Worm (Caenorhabditis elegans): ENCODE results near the gene Y71H2B.2.
"Not testable (repeated sequence)": the region's sequence is repeated elsewhere in the genome, so short reads cannot be mapped to it uniquely, and the experiment has no call there.

The Y71H2B.2 gene

ce11 chrIII:2598491-2599065 lies 24.4 kb upstream of the Y71H2B.2 start:
- TF ChIP-seq ceh-48 (tag; optimal IDR thresholded peaks at IDR 0.05), result no peak
- TF ChIP-seq nhr-232 (tag; optimal IDR thresholded peaks at IDR 0.05), result no peak
- no peak for TF ChIP-seq lim-6 (tag; optimal IDR thresholded peaks at IDR 0.05)
- TF ChIP-seq dve-1 (tag; optimal IDR thresholded peaks at IDR 0.05), result no peak
- TF ChIP-seq K02D7.2 (tag; optimal IDR thresholded peaks at IDR 0.05), result no peak

DNA sequence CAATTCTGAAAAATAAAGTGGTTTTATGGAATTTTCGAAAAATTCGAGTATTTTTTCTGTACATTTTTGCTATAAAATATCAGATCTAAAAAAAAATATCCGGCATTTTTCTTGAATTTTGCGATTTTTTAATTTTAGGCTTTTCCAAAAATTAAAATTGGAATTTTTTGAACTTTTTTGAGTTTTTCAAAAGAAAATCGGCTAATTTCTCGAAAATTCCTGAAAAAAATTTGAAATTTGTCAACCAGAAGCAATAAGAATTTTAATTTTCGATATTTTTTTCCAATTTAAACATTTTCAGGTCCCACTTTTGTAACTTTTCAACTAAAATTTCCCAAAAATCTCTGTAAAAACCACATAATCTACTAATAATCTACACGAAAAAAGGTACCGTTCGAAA lies 19.3 kb upstream of the Y71H2B.2 start, which contains the start of gene Y71H2B.11:
Gene Y71H2B.11 (plus strand): TSS at position 301 of the 400 bp plus-strand sequence.
- TF ChIP-seq mec-3 (tag; optimal IDR thresholded peaks at IDR 0.05; ENCODE audit: borderline replicate concordance), result no peak
- TF ChIP-seq ceh-24 (tag; optimal IDR thresholded peaks at IDR 0.05), result no peak
- TF ChIP-seq ama-1 (optimal IDR thresholded peaks at IDR 0.05), result no peak
- no peak for TF ChIP-seq ceh-9 (tag; optimal IDR thresholded peaks at IDR 0.05)
- TF ChIP-seq nhr-11 (tag; optimal IDR thresholded peaks at IDR 0.05), result no peak
- no peak for TF ChIP-seq K09A11.1 (tag; optimal IDR thresholded peaks at IDR 0.05; ENCODE audit: insufficient read depth)
- no peak for TF ChIP-seq ceh-34 (tag; optimal IDR thresholded peaks at IDR 0.05)
- no peak for TF ChIP-seq pha-4 (tag; optimal IDR thresholded peaks at IDR 0.05)
- TF ChIP-seq elt-2 (tag; optimal IDR thresholded peaks at IDR 0.05), result no peak
- TF ChIP-seq K02D7.2 (tag; optimal IDR thresholded peaks at IDR 0.05), result no peak
- no peak for TF ChIP-seq ref-2 (tag; optimal IDR thresholded peaks at IDR 0.05)
- TF ChIP-seq che-1 (tag; optimal IDR thresholded peaks at IDR 0.05), result no peak
- no peak for TF ChIP-seq fax-1 (tag; optimal IDR thresholded peaks at IDR 0.05)

ce11 chrIII:2607717-2608116 lies 15.3 kb upstream of the Y71H2B.2 start, which contains the start of gene Y71H2B.5:
Y71H2B.5 (plus strand) TSS chrIII:2608017.
- not testable (repeated sequence) for TF ChIP-seq K09A11.1 (tag; optimal IDR thresholded peaks at IDR 0.05; ENCODE audit: insufficient read depth); ceh-6 (GFP tag; optimal IDR thresholded peaks at IDR 0.05); zip-5 (tag; optimal IDR thresholded peaks at IDR 0.05)

- no peak for TF ChIP-seq pag-3 (tag; optimal IDR thresholded peaks at IDR 0.05; ENCODE audit: borderline replicate concordance)
These were observed 6.8 kb upstream of the Y71H2B.2 start for ce11 chrIII:2616212-2616611.

DNA sequence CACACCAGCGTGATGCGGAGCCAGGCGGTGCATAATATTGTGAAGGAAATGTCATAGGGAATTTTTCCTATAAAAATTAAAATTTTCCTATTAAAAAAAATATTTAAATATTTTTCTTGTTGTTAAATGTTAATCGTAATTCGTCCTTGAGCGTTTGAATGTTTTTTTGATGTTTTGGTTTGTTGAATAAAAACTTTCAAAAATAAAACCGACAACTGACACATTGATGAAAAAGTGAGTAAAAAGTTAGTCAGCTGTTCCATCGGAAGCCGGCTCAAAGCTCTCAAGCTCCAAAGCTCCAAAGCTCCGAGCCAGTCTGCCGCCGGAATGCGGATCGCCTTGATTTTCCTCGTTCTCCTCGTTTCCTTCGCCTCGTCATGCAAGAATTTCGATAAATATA lies 4.3 kb upstream of the Y71H2B.2 start, which contains the start of gene Y71H2B.4:
Gene Y71H2B.4 (plus strand): TSS at position 301 of the 400 bp plus-strand sequence.
- TF ChIP-seq dve-1 (tag; optimal IDR thresholded peaks at IDR 0.05) (no peak), lim-6 (tag; optimal IDR thresholded peaks at IDR 0.05) (no peak), che-1 (tag; optimal IDR thresholded peaks at IDR 0.05) (no peak), gmeb-2 (tag; optimal IDR thresholded peaks at IDR 0.05) (no peak), zip-5 (tag; optimal IDR thresholded peaks at IDR 0.05) (no peak), hlh-6 (tag; optimal IDR thresholded peaks at IDR 0.05) (no peak), syd-9 (tag; optimal IDR thresholded peaks at IDR 0.05) (no peak), sox-4 (tag; optimal IDR thresholded peaks at IDR 0.05) (no peak), elt-4 (tag; optimal IDR thresholded peaks at IDR 0.05) (no peak), unc-55 (GFP tag; optimal IDR thresholded peaks at IDR 0.05) (no peak), nhr-11 (tag; optimal IDR thresholded peaks at IDR 0.05) (no peak), elt-2 (tag; optimal IDR thresholded peaks at IDR 0.05) (no peak), ceh-24 (tag; optimal IDR thresholded peaks at IDR 0.05) (no peak), pax-1 (tag; optimal IDR thresholded peaks at IDR 0.05) (no peak), pqm-1 (tag; optimal IDR thresholded peaks at IDR 0.05) (no peak), K09A11.1 (tag; optimal IDR thresholded peaks at IDR 0.05; ENCODE audit: insufficient read depth) (no peak)

DNA sequence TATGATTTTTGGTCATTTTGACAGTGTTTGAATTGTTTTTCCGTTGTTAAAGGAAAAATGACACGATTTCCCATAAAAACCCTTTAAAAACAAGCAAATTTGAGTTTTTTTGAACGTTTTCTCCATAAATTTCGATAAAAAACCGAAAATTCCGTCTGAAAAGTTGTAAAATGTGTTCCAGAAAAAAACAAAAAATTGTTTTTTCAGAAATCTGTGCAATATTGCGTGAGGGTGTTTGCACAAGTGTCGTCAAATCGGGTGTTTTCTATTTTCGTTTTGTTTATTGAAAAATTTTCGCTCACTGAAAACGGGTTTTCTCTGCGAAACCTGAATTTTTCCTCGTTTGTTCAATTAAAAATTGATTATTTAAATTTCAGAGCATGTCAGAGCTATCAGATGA lies 3.4 kb upstream of the Y71H2B.2 start, which contains the start of gene ppfr-4:
Gene ppfr-4 (plus strand): TSS at position 378 of the 400 bp plus-strand sequence.
- TF ChIP-seq fax-1 (tag; optimal IDR thresholded peaks at IDR 0.05), result no peak

DNA sequence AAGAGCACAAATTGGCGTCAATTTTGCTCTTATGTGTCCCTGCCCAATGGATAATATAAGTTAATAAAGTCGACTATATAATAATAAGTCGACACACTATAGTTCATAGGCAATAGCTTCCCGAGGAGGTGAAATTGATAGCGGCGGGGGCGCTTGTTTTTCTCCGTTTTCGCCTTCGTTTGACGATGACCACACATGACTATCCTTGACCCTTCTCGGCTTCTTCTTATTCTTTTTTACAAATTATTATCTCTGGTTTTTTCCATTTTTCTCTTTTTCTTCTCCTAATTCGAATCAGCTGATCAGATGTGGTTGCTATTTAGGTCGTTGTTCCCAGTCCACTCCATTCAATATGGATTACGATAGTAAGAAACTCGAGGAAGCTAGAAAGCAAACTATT lies 5.7 kb downstream of the Y71H2B.2 start, which contains the start of gene acbp-8:
Gene acbp-8 (plus strand): TSS at position 324 of the 400 bp plus-strand sequence.
- TF ChIP-seq K09A11.1 (tag; optimal IDR thresholded peaks at IDR 0.05; ENCODE audit: insufficient read depth) (no peak), ceh-45 (GFP tag; IDR thresholded peaks at IDR 0.05) (no peak), mec-3 (tag; optimal IDR thresholded peaks at IDR 0.05; ENCODE audit: borderline replicate concordance) (no peak), ceh-6 (GFP tag; optimal IDR thresholded peaks at IDR 0.05) (no peak), unc-86 (tag; optimal IDR thresholded peaks at IDR 0.05) (no peak)

Data from whole organism, late embryonic.